Worm (Caenorhabditis elegans): Measurements from ENCODE around the gene ptr-4.
A peak's percentile ranks its signal among the peaks of the same experiment; 100 is the strongest.

ptr-4 gene

ce11 chrX:6107962-6108361 lies 42.2 kb upstream of the ptr-4 start:
- no peak for TF ChIP-seq ces-1 (GFP tag; optimal IDR thresholded peaks at IDR 0.05)
- TF ChIP-seq dve-1 (tag; optimal IDR thresholded peaks at IDR 0.05; ENCODE audit: insufficient read depth): no peak
- TF ChIP-seq hlh-11 (tag; optimal IDR thresholded peaks at IDR 0.05): no peak
- TF ChIP-seq F10B5.3 (tag; optimal IDR thresholded peaks at IDR 0.05): no peak
- TF ChIP-seq gei-8 (GFP tag; optimal IDR thresholded peaks at IDR 0.05): no peak
- TF ChIP-seq ceh-32 (tag; optimal IDR thresholded peaks at IDR 0.05; ENCODE audit: poor library complexity): no peak
- TF ChIP-seq nhr-48 (tag; optimal IDR thresholded peaks at IDR 0.05): no peak
- peak in 1 of 2 experiments; percentile 93 for TF ChIP-seq unc-62 (GFP tag; optimal IDR thresholded peaks at IDR 0.05 in 1 of 2)
- no peak for TF ChIP-seq unc-62 (tag; optimal IDR thresholded peaks at IDR 0.05)
- TF ChIP-seq aha-1 (tag): peak; percentile 31
- TF ChIP-seq lir-3 (tag; optimal IDR thresholded peaks at IDR 0.05): no peak
- TF ChIP-seq F49E8.2 (tag; optimal IDR thresholded peaks at IDR 0.05; ENCODE audit: borderline replicate concordance): no peak
- TF ChIP-seq ceh-44 (GFP tag; IDR thresholded peaks at IDR 0.05): no peak
- TF ChIP-seq ctbp-1 (GFP tag; IDR thresholded peaks at IDR 0.05): no peak
- no peak for TF ChIP-seq ceh-62 (tag; optimal IDR thresholded peaks at IDR 0.05)
- TF ChIP-seq nhr-25 (tag; optimal IDR thresholded peaks at IDR 0.05; ENCODE audit: borderline replicate concordance, insufficient read depth): no peak

ce11 chrX:6103297-6103696 lies 37.5 kb upstream of the ptr-4 start, which contains the start of gene C15H9.11:
C15H9.11 (minus strand) TSS chrX:6103397.
- TF ChIP-seq nhr-237 (tag; optimal IDR thresholded peaks at IDR 0.05) (no peak), dpl-1 (GFP tag; optimal IDR thresholded peaks at IDR 0.05) (no peak), T20F7.1 (GFP tag; optimal IDR thresholded peaks at IDR 0.05) (no peak), nhr-111 (GFP tag; optimal IDR thresholded peaks at IDR 0.05) (no peak)

ce11 chrX:6100395-6101099 lies 34.8 kb upstream of the ptr-4 start:
- TF ChIP-seq Y5F2A.4 (GFP tag; optimal IDR thresholded peaks at IDR 0.05) (no peak), mdt-29 (GFP tag; IDR thresholded peaks at IDR 0.05) (no peak), D1046.2 (GFP tag; IDR thresholded peaks at IDR 0.05) (no peak), nhr-111 (GFP tag; optimal IDR thresholded peaks at IDR 0.05) (no peak), dmd-6 (GFP tag; IDR thresholded peaks at IDR 0.05) (peak; percentile 40; the same call in 1 of the 2 replicates), fos-1 (tag; optimal IDR thresholded peaks at IDR 0.05) (no peak), ZK546.5 (tag; optimal IDR thresholded peaks at IDR 0.05) (no peak), attf-4 (tag; optimal IDR thresholded peaks at IDR 0.05) (no peak), unc-62 (GFP tag; optimal IDR thresholded peaks at IDR 0.05 in 1 of 2) (peak in 1 of 2 experiments; percentile 13), unc-62 (tag; optimal IDR thresholded peaks at IDR 0.05) (no peak), zfp-2 (tag; optimal IDR thresholded peaks at IDR 0.05) (no peak), madf-5 (GFP tag; IDR thresholded peaks at IDR 0.05) (no peak), mep-1 (tag; optimal IDR thresholded peaks at IDR 0.05) (no peak), ceh-28 (tag; optimal IDR thresholded peaks at IDR 0.05) (no peak), nhr-102 (tag; optimal IDR thresholded peaks at IDR 0.05) (no peak), lin-13 (GFP tag; optimal IDR thresholded peaks at IDR 0.05) (no peak), F10B5.3 (tag; optimal IDR thresholded peaks at IDR 0.05) (no peak), daf-12 (tag; optimal IDR thresholded peaks at IDR 0.05) (no peak), mdl-1 (tag; optimal IDR thresholded peaks at IDR 0.05) (no peak), ceh-62 (tag; optimal IDR thresholded peaks at IDR 0.05) (no peak), arid-1 (GFP tag; conservative IDR thresholded peaks at IDR 0.05) (no peak), aha-1 (tag) (peak; percentile 93), lin-29 (GFP tag; IDR thresholded peaks at IDR 0.05) (no peak), F44E2.7 (GFP tag; IDR thresholded peaks at IDR 0.05) (no peak), nhr-6 (tag; optimal IDR thresholded peaks at IDR 0.05) (no peak), ZK337.2 (GFP tag; IDR thresholded peaks at IDR 0.05) (no peak), ces-1 (GFP tag; optimal IDR thresholded peaks at IDR 0.05) (no peak), daf-19 (GFP tag; conservative IDR thresholded peaks at IDR 0.05) (no peak), aly-2 (tag; optimal IDR thresholded peaks at IDR 0.05) (no peak), hlh-11 (tag; optimal IDR thresholded peaks at IDR 0.05) (peak; percentile 13), dve-1 (tag; optimal IDR thresholded peaks at IDR 0.05; ENCODE audit: insufficient read depth) (peak; percentile 21), zip-11 (GFP tag; IDR thresholded peaks at IDR 0.05) (no peak), snpc-1.2 (GFP tag; IDR thresholded peaks at IDR 0.05) (no peak), hlh-30 (tag; optimal IDR thresholded peaks at IDR 0.05; ENCODE audit: insufficient read depth) (no peak), mes-2 (tag; optimal IDR thresholded peaks at IDR 0.05; ENCODE audit: poor library complexity, severe bottlenecking) (no peak)
